Fruit fly (Drosophila melanogaster): ENCODE results near the gene TORIP.

The TORIP gene

DNA sequence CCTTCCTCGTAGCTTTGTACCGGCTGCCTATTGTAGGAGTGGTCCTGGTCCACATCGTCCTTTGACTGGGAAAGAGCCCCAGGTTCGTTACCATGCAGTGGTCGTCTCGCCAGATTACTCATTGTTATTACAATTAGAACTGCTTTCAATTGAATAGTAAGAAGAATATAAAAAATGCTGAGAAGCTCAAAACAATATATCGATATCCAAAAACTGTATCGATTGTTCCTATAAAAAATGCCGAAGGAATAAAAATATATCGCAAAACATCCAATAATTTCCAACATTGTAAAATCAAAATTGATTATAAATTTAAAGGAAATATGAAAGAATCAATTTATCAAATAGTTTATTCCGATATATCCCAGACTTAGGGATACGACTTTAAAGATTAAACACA is at the start of gene TORIP, which contains the start of gene Ccdc58 (continued):
- TF ChIP-seq CG12744 (GFP tag; optimal IDR thresholded peaks at IDR 0.05) (no peak), CG6272 (GFP tag; IDR thresholded peaks at IDR 0.05) (no peak), CG9817 (tag; optimal IDR thresholded peaks at IDR 0.05) (no peak), CG14014 (GFP tag; IDR thresholded peaks at IDR 0.05) (no peak), scrt (GFP tag; optimal IDR thresholded peaks at IDR 0.05) (no peak), CG15514 (GFP tag; optimal IDR thresholded peaks at IDR 0.05) (no peak), Dref (GFP tag; IDR thresholded peaks at IDR 0.05) (peak; percentile 64), MBD-R2 (GFP tag; IDR thresholded peaks at IDR 0.05) (peak; percentile 55), otp (GFP tag; IDR thresholded peaks at IDR 0.05) (no peak), repo (GFP tag; optimal IDR thresholded peaks at IDR 0.05) (no peak), vvl (GFP tag; IDR thresholded peaks at IDR 0.05) (no peak), Hsf (GFP tag; optimal IDR thresholded peaks at IDR 0.05) (no peak), yki (optimal IDR thresholded peaks at IDR 0.05) (no peak), Nf-YA (GFP tag; IDR thresholded peaks at IDR 0.05) (no peak), Dll (GFP tag; IDR thresholded peaks at IDR 0.05; ENCODE audit: partially characterized antibody) (peak; percentile 85), CG8359 (GFP tag; optimal IDR thresholded peaks at IDR 0.05; ENCODE audit: borderline replicate concordance) (no peak), bowl (GFP tag; IDR thresholded peaks at IDR 0.05) (no peak), hth (optimal IDR thresholded peaks at IDR 0.05) (no peak), H2.0 (GFP tag; IDR thresholded peaks at IDR 0.05) (no peak), lmd (GFP tag; IDR thresholded peaks at IDR 0.05) (no peak), CG9215 (GFP tag; IDR thresholded peaks at IDR 0.05) (no peak), zen (tag; optimal IDR thresholded peaks at IDR 0.05) (no peak), trem (tag; optimal IDR thresholded peaks at IDR 0.05) (peak; percentile 25), CG2202 (tag; optimal IDR thresholded peaks at IDR 0.05) (no peak), vnd (GFP tag; IDR thresholded peaks at IDR 0.05; ENCODE audit: partially characterized antibody) (peak; percentile 70), Hr3 (GFP tag; optimal IDR thresholded peaks at IDR 0.05) (no peak), jigr1 (GFP tag; IDR thresholded peaks at IDR 0.05) (no peak), sens (GFP tag) (peak; percentile 17), CG2678 (tag; optimal IDR thresholded peaks at IDR 0.05) (no peak), Rfx (GFP tag; IDR thresholded peaks at IDR 0.05) (no peak), Doc2 (GFP tag; IDR thresholded peaks at IDR 0.05) (no peak), toy (GFP tag; IDR thresholded peaks at IDR 0.05) (no peak), CG4404 (GFP tag; IDR thresholded peaks at IDR 0.05) (no peak), Chrac-16 (GFP tag; optimal IDR thresholded peaks at IDR 0.05) (no peak), stwl (tag; optimal IDR thresholded peaks at IDR 0.05) (peak; percentile 55), knrl (GFP tag; IDR thresholded peaks at IDR 0.05; ENCODE audit: partially characterized antibody) (peak; percentile 63; the same call in 2 of the 3 replicates), CG9932 (GFP tag; IDR thresholded peaks at IDR 0.05) (no peak), ewg (GFP tag; optimal IDR thresholded peaks at IDR 0.05) (no peak), CG18764 (GFP tag; optimal IDR thresholded peaks at IDR 0.05) (no peak), gt (GFP tag; IDR thresholded peaks at IDR 0.05) (no peak), CG1603 (tag; optimal IDR thresholded peaks at IDR 0.05) (no peak), Aef1 (GFP tag; IDR thresholded peaks at IDR 0.05) (no peak), run (tag; optimal IDR thresholded peaks at IDR 0.05) (no peak), CG16863 (GFP tag; optimal IDR thresholded peaks at IDR 0.05) (no peak), CG7839 (tag; optimal IDR thresholded peaks at IDR 0.05) (no peak), chif (GFP tag; optimal IDR thresholded peaks at IDR 0.05) (no peak), sqz (GFP tag; optimal IDR thresholded peaks at IDR 0.05) (no peak), sens-2 (GFP tag; IDR thresholded peaks at IDR 0.05) (no peak), dati (GFP tag; IDR thresholded peaks at IDR 0.05) (no peak), Atf-2 (GFP tag; optimal IDR thresholded peaks at IDR 0.05) (no peak), Sry-δ (GFP tag; optimal IDR thresholded peaks at IDR 0.05) (peak; percentile 20), salm (tag; optimal IDR thresholded peaks at IDR 0.05) (no peak), Bdp1 (GFP tag; optimal IDR thresholded peaks at IDR 0.05) (no peak), Nf-YC (tag; optimal IDR thresholded peaks at IDR 0.05) (no peak)
